Worm (Caenorhabditis elegans): ENCODE data around the gene srz-19.

srz-19 gene

DNA sequence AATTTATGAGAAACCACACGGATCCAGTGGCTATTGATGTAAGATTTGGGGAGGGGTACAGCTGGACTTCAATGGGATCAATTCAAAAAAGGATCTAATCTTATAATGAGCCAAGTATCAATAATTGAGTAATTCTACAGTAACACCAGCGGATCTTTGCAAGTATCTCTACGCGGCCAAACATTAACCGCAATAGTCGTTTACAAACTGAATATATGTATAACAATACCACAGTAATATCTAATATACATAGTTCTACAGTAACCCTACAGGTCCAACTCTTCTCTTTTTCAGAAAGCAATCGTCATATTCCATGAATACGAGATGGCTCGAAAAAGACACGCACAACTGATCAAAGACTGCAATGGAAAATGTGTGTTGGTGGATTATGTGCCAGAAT lies 27.6 kb upstream of the srz-19 start, which contains the start of gene F56D6.9:
Gene F56D6.9 (plus strand): TSS at position 301 of the 400 bp plus-strand sequence.
- no peak for TF ChIP-seq flt-1 (GFP tag; IDR thresholded peaks at IDR 0.05)
- no peak for TF ChIP-seq med-1 (GFP tag; optimal IDR thresholded peaks at IDR 0.05; ENCODE audit: insufficient read depth)
- no peak for TF ChIP-seq tab-1 (GFP tag; IDR thresholded peaks at IDR 0.05)
- no peak for TF ChIP-seq ztf-29 (GFP tag; IDR thresholded peaks at IDR 0.05)
- TF ChIP-seq klf-2 (GFP tag; conservative IDR thresholded peaks at IDR 0.05) = no peak
- TF ChIP-seq T22C8.4 (GFP tag; IDR thresholded peaks at IDR 0.05) = no peak
- no peak for TF ChIP-seq ztf-23 (GFP tag; IDR thresholded peaks at IDR 0.05)
- no peak for TF ChIP-seq ref-1 (GFP tag; conservative IDR thresholded peaks at IDR 0.05)

DNA sequence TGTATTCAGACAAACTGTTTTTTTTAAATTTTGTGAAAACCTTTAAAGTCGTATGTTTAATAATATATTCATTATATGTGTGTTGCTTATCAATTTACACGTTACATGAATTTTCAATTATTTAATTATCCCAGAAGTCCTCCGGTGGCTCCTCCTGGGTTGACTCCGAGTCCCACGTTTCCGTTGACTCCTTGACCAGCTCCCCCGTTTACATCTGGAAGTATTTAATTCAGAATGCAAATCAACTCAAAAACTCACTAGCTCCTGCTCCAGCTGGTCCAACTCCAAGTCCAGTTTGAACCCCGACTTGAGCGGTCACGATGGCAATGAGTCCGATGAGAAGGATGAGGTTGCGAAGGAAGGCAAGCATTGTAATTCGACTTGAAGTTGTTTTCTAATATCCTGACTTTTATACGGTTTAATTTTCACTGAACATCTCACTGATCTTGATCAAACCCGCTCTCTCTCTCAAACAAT lies 25.6 kb upstream of the srz-19 start, which contains the start of gene F56D6.8:
Gene F56D6.8 (minus strand): TSS at position 427 of the 477 bp plus-strand sequence.
- TF ChIP-seq cog-1 (tag; optimal IDR thresholded peaks at IDR 0.05) (no peak), ref-1 (GFP tag; conservative IDR thresholded peaks at IDR 0.05) (no peak), ztf-29 (GFP tag; IDR thresholded peaks at IDR 0.05) (no peak), med-1 (GFP tag; optimal IDR thresholded peaks at IDR 0.05; ENCODE audit: insufficient read depth) (no peak), T22C8.4 (GFP tag; IDR thresholded peaks at IDR 0.05) (no peak), ztf-23 (GFP tag; IDR thresholded peaks at IDR 0.05) (no peak), tab-1 (GFP tag; IDR thresholded peaks at IDR 0.05) (no peak), flt-1 (GFP tag; IDR thresholded peaks at IDR 0.05) (no peak), klf-2 (GFP tag; conservative IDR thresholded peaks at IDR 0.05) (no peak)

DNA sequence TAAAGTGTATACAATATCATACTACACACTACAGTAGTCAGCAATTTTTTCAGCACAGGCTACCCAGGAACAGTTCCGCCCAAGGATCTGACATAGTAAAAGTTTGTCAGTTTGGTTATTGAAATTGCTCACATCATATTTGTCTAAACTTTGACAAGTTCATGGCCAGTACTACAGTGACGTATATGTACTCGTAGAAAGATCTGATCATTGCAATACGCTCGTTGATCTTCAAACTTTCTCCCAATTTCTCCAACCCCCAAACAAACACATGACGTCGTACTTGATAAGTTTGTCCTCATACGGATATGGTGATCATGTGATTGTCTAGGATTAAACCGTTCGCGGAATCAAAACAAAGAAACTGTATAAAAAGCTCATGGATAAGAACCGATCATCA lies 24.8 kb upstream of the srz-19 start, which contains the start of gene dct-8:
Gene dct-8 (plus strand): TSS at position 301 of the 400 bp plus-strand sequence.
- TF ChIP-seq med-1 (GFP tag; optimal IDR thresholded peaks at IDR 0.05; ENCODE audit: insufficient read depth) (no peak), klf-2 (GFP tag; conservative IDR thresholded peaks at IDR 0.05) (no peak), T22C8.4 (GFP tag; IDR thresholded peaks at IDR 0.05) (no peak), cog-1 (tag; optimal IDR thresholded peaks at IDR 0.05) (no peak), ztf-23 (GFP tag; IDR thresholded peaks at IDR 0.05) (no peak), tab-1 (GFP tag; IDR thresholded peaks at IDR 0.05) (no peak), ztf-29 (GFP tag; IDR thresholded peaks at IDR 0.05) (no peak), flt-1 (GFP tag; IDR thresholded peaks at IDR 0.05) (no peak), ref-1 (GFP tag; conservative IDR thresholded peaks at IDR 0.05) (no peak)

DNA sequence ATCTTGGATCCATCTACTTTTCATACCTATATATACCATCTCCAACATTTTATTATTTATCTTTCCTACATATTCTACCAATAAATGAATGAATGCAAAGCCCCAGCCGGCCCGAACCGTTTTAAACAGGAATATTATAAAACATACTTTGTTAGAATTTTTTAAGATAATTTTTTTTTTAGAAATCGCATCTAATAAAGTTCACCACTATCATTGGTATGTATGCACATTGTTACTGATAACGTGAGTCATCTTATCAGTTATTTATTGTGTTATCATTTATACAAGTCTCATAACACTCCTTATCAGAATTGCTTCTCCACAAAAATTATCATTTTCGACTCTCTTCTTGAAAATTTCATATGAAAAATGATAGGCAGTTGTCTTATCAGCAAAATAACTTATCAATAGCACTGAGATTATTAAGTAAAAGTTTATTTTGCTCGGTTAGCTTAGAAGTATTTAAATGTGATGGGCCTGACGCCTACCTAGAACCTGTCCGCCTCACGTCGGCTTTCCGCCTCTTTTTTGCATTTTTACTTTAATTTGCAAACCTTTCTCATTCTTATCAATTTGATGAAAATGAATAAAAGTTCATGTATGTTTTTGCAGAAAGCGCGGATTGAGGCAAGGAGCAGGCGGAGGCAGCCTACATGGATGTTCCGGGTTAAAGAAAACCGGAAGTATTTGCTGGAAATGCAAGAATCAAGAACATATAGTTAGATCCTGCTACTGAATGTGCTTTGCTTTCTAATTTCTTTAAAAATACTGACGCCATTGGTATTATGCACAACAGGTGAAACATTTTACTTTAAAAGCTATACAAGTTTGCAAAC lies 19.7 kb upstream of the srz-19 start, which contains the start of gene srz-62:
Gene srz-62 (plus strand): TSS at position 786 of the 836 bp plus-strand sequence.
- TF ChIP-seq ztf-23 (GFP tag; IDR thresholded peaks at IDR 0.05) (no peak), flt-1 (GFP tag; IDR thresholded peaks at IDR 0.05) (no peak), cog-1 (tag; optimal IDR thresholded peaks at IDR 0.05) (no peak), ref-1 (GFP tag; conservative IDR thresholded peaks at IDR 0.05) (no peak), klf-2 (GFP tag; conservative IDR thresholded peaks at IDR 0.05) (no peak), tab-1 (GFP tag; IDR thresholded peaks at IDR 0.05) (no peak), med-1 (GFP tag; optimal IDR thresholded peaks at IDR 0.05; ENCODE audit: insufficient read depth) (no peak), T22C8.4 (GFP tag; IDR thresholded peaks at IDR 0.05) (no peak), ztf-29 (GFP tag; IDR thresholded peaks at IDR 0.05) (no peak)

DNA sequence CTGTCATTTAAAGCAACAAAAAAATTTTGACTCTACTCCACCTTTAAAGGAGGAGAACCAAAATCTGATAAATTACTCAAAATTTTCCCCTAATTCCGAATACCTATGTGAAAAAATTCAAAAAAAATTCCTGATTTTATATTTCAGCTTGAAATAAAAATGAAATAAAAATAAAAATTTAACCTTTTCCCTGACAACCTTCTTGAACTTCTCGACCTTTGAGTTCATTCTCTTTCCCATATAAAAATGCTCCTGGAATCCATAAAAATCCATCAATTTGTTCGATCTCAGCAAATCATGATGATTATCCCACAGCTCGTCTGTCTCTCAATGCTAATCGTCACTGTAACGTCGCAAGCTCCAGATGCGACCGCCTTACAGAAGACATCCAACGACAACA lies 16.7 kb upstream of the srz-19 start, which contains the start of gene F56D6.6:
Gene F56D6.6 (plus strand): TSS at position 301 of the 400 bp plus-strand sequence.
- TF ChIP-seq tab-1 (GFP tag; IDR thresholded peaks at IDR 0.05) (no peak), flt-1 (GFP tag; IDR thresholded peaks at IDR 0.05) (no peak), ztf-23 (GFP tag; IDR thresholded peaks at IDR 0.05) (no peak), T22C8.4 (GFP tag; IDR thresholded peaks at IDR 0.05) (no peak), med-1 (GFP tag; optimal IDR thresholded peaks at IDR 0.05; ENCODE audit: insufficient read depth) (no peak), ref-1 (GFP tag; conservative IDR thresholded peaks at IDR 0.05) (no peak), ztf-29 (GFP tag; IDR thresholded peaks at IDR 0.05) (no peak)

DNA sequence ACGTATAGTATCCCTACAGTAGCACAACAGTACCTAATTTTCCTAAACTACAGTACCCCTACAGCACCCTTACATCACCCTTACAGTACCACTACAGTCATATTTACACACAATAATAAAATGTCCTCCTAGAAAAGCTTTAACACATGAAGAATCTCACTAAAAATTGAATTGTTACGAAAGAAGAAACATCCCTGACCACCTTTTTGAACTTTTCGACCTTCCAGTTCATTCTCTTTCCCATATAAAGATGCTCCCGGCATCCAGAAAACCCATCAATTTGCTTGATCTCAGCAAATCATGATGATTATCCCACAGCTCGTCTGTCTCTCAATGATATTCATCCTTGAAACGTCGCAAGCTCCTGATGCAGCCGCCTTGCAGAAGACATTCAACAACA lies 15.0 kb upstream of the srz-19 start, which contains the start of gene F56D6.21:
Gene F56D6.21 (plus strand): TSS at position 301 of the 400 bp plus-strand sequence.
- TF ChIP-seq tab-1 (GFP tag; IDR thresholded peaks at IDR 0.05) = no peak
- no peak for TF ChIP-seq cog-1 (tag; optimal IDR thresholded peaks at IDR 0.05)
- no peak for TF ChIP-seq ref-1 (GFP tag; conservative IDR thresholded peaks at IDR 0.05)
- no peak for TF ChIP-seq klf-2 (GFP tag; conservative IDR thresholded peaks at IDR 0.05)
- TF ChIP-seq T22C8.4 (GFP tag; IDR thresholded peaks at IDR 0.05) = no peak
- no peak for TF ChIP-seq flt-1 (GFP tag; IDR thresholded peaks at IDR 0.05)
- TF ChIP-seq med-1 (GFP tag; optimal IDR thresholded peaks at IDR 0.05; ENCODE audit: insufficient read depth) = no peak
- TF ChIP-seq ztf-23 (GFP tag; IDR thresholded peaks at IDR 0.05) = no peak
- no peak for TF ChIP-seq ztf-29 (GFP tag; IDR thresholded peaks at IDR 0.05)

DNA sequence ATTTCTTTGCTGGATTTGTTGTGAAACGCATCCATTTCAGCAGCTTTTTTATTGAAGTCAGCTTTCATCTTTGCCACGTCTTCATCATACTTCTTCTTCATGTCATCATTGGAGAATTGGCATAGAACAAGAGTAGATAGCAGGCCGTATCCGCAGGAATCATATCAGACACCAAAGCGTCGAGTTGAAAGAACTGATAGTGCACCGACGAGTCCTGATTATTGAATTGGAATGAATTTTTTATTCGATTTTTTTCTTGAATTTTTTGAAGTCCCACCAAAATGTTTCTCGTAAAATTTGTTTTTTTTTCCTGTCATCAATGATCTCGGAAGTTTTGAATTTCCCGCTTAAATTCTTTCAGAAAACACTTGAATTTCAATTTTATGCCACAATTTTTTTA lies 13.2 kb upstream of the srz-19 start, which contains the start of gene F56D6.11:
Gene F56D6.11 (minus strand): TSS at position 101 of the 400 bp plus-strand sequence.
- TF ChIP-seq tab-1 (GFP tag; IDR thresholded peaks at IDR 0.05) (no peak), klf-2 (GFP tag; conservative IDR thresholded peaks at IDR 0.05) (no peak), ref-1 (GFP tag; conservative IDR thresholded peaks at IDR 0.05) (no peak), med-1 (GFP tag; optimal IDR thresholded peaks at IDR 0.05; ENCODE audit: insufficient read depth) (no peak)

DNA sequence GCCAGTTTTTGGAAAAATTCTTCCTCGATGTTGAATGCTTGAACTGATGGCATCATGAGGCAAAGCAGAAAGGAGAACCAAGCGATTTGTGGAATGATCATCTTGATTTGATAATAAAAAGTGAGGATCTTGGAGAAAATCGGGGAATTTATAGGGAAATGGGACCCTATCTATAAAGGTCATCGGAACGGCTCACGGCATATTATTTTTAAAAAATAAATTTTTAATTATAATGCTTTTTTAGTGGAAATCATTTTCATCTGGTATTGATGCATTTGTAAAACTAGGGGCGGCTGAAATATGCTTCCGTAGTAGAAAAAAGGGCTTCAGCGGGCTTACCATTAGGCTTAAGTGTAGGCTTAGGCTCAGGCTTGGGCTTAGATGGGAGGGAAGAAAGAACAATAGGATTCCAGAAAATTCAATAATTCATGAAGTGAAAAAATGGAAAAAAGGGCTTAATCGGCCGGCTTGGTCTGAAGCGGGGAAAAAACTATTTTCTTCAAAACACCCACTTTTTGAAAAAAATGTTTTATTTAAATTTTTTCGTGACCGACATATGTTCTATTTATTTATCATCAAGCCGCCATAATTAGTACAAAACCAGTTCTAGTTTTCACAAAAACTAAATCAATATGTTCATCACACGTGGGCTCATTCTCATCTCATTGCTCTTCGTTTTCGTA lies 12.0 kb upstream of the srz-19 start, which contains the start of the genes F56D6.22 and F56D6.12:
Gene F56D6.22 (minus strand): TSS at position 101 of the 683 bp plus-strand sequence.
Gene F56D6.12 (plus strand): TSS at position 633 of the 683 bp plus-strand sequence.
- TF ChIP-seq tab-1 (GFP tag; IDR thresholded peaks at IDR 0.05) (no peak), med-1 (GFP tag; optimal IDR thresholded peaks at IDR 0.05; ENCODE audit: insufficient read depth) (no peak), T22C8.4 (GFP tag; IDR thresholded peaks at IDR 0.05) (no peak), ztf-29 (GFP tag; IDR thresholded peaks at IDR 0.05) (no peak), klf-2 (GFP tag; conservative IDR thresholded peaks at IDR 0.05) (no peak), cog-1 (tag; optimal IDR thresholded peaks at IDR 0.05) (no peak), ref-1 (GFP tag; conservative IDR thresholded peaks at IDR 0.05) (no peak)

Data from whole organism, midembryonic.